Worm (Caenorhabditis elegans) whole organism, L4 larva: Measurements from ENCODE around the gene nprl-2.

Experiments
- F10B5.3 ChIP-seq: sonication (generic microtip); optimal IDR thresholded peaks from 2 replicates; lab custom pipeline; 2016; ENCODE audit warnings: mild to moderate bottlenecking, missing genetic modification characterization, missing compliant biosample characterization
- F44E2.7 ChIP-seq: fragments of 200-800 bp; sonication (Bioruptor generic); IDR thresholded peaks from 2 replicates; pipeline ENCODE4 v2.1.2; 2022; ENCODE audit warnings: missing genetic modification characterization, missing compliant biosample characterization
- R02D3.7 ChIP-seq: fragments of 150-350 bp; sonication (generic microtip); optimal IDR thresholded peaks from 3 replicates; lab custom pipeline; 2014; ENCODE audit warnings: missing biosample characterization, missing genetic modification characterization
- T20F7.1 ChIP-seq: fragments of 200-800 bp; sonication (Bioruptor generic); optimal IDR thresholded peaks from 2 replicates; lab custom pipeline; 2018; ENCODE audit warnings: mild to moderate bottlenecking, missing genetic modification characterization, missing compliant biosample characterization
- T26A8.4 ChIP-seq: fragments of 200-800 bp; sonication (Bioruptor generic); IDR thresholded peaks from 2 replicates; pipeline ENCODE4 v1.3.6; 2022; ENCODE audit warnings: missing genetic modification characterization, missing compliant biosample characterization
- Y48G9A.11 ChIP-seq: fragments of 200-800 bp; sonication (Bioruptor generic); IDR thresholded peaks from 2 replicates; pipeline ENCODE4 v1.3.6; 2022; ENCODE audit warnings: missing genetic modification reagents, missing genetic modification characterization, missing compliant biosample characterization
- ZK337.2 ChIP-seq: fragments of 200-800 bp; sonication (Bioruptor generic); IDR thresholded peaks from 2 replicates; pipeline ENCODE4 v1.3.6; 2022; ENCODE audit warnings: missing genetic modification reagents, missing genetic modification characterization, missing compliant biosample characterization
- ZK546.5 ChIP-seq, 2 experiments: sonication (generic microtip); optimal IDR thresholded peaks; 2 replicates each; lab custom pipeline; 2017; ENCODE audit warnings: missing biosample characterization in 2 of 2, missing genetic modification characterization in 2 of 2
- ceh-20 ChIP-seq: fragments of 200-800 bp; sonication (Bioruptor generic); IDR thresholded peaks from 2 replicates; pipeline ENCODE4 v1.3.6; 2022; ENCODE audit warnings: missing genetic modification reagents, missing genetic modification characterization, missing compliant biosample characterization
- ceh-44 ChIP-seq: fragments of 200-800 bp; sonication (Bioruptor generic); IDR thresholded peaks from 2 replicates; pipeline ENCODE4 v1.3.6; 2022; ENCODE audit warnings: missing genetic modification reagents, missing genetic modification characterization, missing compliant biosample characterization
- ceh-62 ChIP-seq: sonication (generic microtip); optimal IDR thresholded peaks from 2 replicates; lab custom pipeline; 2017; ENCODE audit warnings: missing biosample characterization, missing genetic modification characterization
- ceh-82 ChIP-seq: sonication (generic microtip); optimal IDR thresholded peaks from 2 replicates; lab custom pipeline; 2017; ENCODE audit warnings: missing biosample characterization, missing genetic modification characterization
- ces-1 ChIP-seq: fragments of 150-350 bp; sonication (generic microtip); optimal IDR thresholded peaks from 4 replicates; lab custom pipeline; 2014; ENCODE audit warnings: missing biosample characterization, missing genetic modification reagents, missing genetic modification characterization
- ctbp-1 ChIP-seq: fragments of 200-800 bp; sonication (Bioruptor generic); IDR thresholded peaks from 2 replicates; pipeline ENCODE4 v1.3.6; 2022; ENCODE audit warnings: missing genetic modification reagents, missing genetic modification characterization, missing compliant biosample characterization
- daf-12 ChIP-seq: fragments of 150-350 bp; optimal IDR thresholded peaks from 2 replicates; lab custom pipeline; 2014; ENCODE audit warnings: missing biosample characterization, missing genetic modification reagents, missing genetic modification characterization
- daf-16 ChIP-seq, 3 experiments: sonication (generic microtip); optimal IDR thresholded peaks; 2 replicates each; lab custom pipeline; 2016 to 2017; ENCODE audit warnings: missing genetic modification characterization in 3 of 3, missing genetic modification reagents in 3 of 3, mild to moderate bottlenecking in 2 of 3, missing compliant biosample characterization in 2 of 3, missing biosample characterization in 1 of 3, moderate library complexity in 1 of 3
- dmd-6 ChIP-seq: fragments of 200-800 bp; sonication (Bioruptor generic); IDR thresholded peaks from 2 replicates; pipeline ENCODE4 v1.3.6; 2022; ENCODE audit warnings: missing genetic modification reagents, missing genetic modification characterization, missing compliant biosample characterization
- dpl-1 ChIP-seq: fragments of 150-350 bp; optimal IDR thresholded peaks from 2 replicates; lab custom pipeline; 2014; ENCODE audit warnings: missing biosample characterization, missing genetic modification reagents, missing genetic modification characterization
- dve-1 ChIP-seq: sonication (generic microtip); optimal IDR thresholded peaks from 2 replicates; lab custom pipeline; 2017; ENCODE audit warnings: antibody characterized with exemption, mild to moderate bottlenecking, missing genetic modification characterization, missing compliant biosample characterization; ENCODE audit not compliant: insufficient read depth
- jun-1 ChIP-seq: fragments of 150-350 bp; optimal IDR thresholded peaks from 2 replicates; lab custom pipeline; 2014; ENCODE audit warnings: missing biosample characterization, missing genetic modification reagents, missing genetic modification characterization
- lin-29 ChIP-seq: fragments of 200-800 bp; sonication (Bioruptor generic); IDR thresholded peaks from 2 replicates; pipeline ENCODE4 v1.3.6; 2022; ENCODE audit warnings: missing genetic modification reagents, missing genetic modification characterization, missing compliant biosample characterization
- lin-38 ChIP-seq: fragments of 200-800 bp; sonication (Bioruptor generic); IDR thresholded peaks from 2 replicates; pipeline ENCODE4 v1.3.6; 2022; ENCODE audit warnings: missing genetic modification reagents, missing genetic modification characterization, missing compliant biosample characterization
- lsy-2 ChIP-seq, 2 experiments: fragments of 150-350 bp in 1 of 2; sonication (generic microtip) in 1 of 2; optimal IDR thresholded peaks; 2 replicates each; lab custom pipeline; 2014 to 2017; ENCODE audit warnings: missing biosample characterization in 2 of 2, missing genetic modification characterization in 2 of 2
- madf-5 ChIP-seq, 2 experiments: fragments of 200-800 bp; sonication (Bioruptor generic); IDR thresholded peaks; 2 replicates each; pipeline ENCODE4 v1.3.6; 2022; ENCODE audit warnings: missing compliant biosample characterization in 2 of 2, missing genetic modification characterization in 2 of 2
- mdl-1 ChIP-seq, 2 experiments: fragments of 150-350 bp in 1 of 2; sonication (generic microtip) in 1 of 2; optimal IDR thresholded peaks; 2 replicates each; lab custom pipeline; 2014 to 2017; ENCODE audit warnings: missing biosample characterization in 2 of 2, missing genetic modification characterization in 2 of 2
- mep-1 ChIP-seq: fragments of 150-350 bp; sonication (generic microtip); optimal IDR thresholded peaks from 3 replicates; lab custom pipeline; 2014; ENCODE audit warnings: missing biosample characterization, missing genetic modification characterization
- mes-2 ChIP-seq: sonication (generic microtip); optimal IDR thresholded peaks from 2 replicates; lab custom pipeline; 2016; ENCODE audit warnings: missing genotype, mild to moderate bottlenecking, missing genetic modification characterization, missing compliant biosample characterization; ENCODE audit not compliant: poor library complexity, severe bottlenecking
- nhr-102 ChIP-seq: sonication (generic microtip); optimal IDR thresholded peaks from 2 replicates; lab custom pipeline; 2016; ENCODE audit warnings: mild to moderate bottlenecking, missing genetic modification characterization, moderate library complexity, missing compliant biosample characterization
- nhr-11 ChIP-seq: fragments of 150-350 bp; optimal IDR thresholded peaks from 2 replicates; lab custom pipeline; 2014; ENCODE audit warnings: missing biosample characterization, missing genetic modification characterization
- nhr-25 ChIP-seq: sonication (generic microtip); optimal IDR thresholded peaks from 2 replicates; lab custom pipeline; 2017; ENCODE audit warnings: missing genetic modification characterization, mild to moderate bottlenecking, missing compliant biosample characterization, antibody characterized with exemption, moderate library complexity, borderline replicate concordance; ENCODE audit not compliant: insufficient read depth
- nhr-41 ChIP-seq: fragments of 200-800 bp; sonication (Bioruptor generic); IDR thresholded peaks from 2 replicates; pipeline ENCODE4 v1.3.6; 2022; ENCODE audit warnings: missing genetic modification reagents, missing genetic modification characterization, missing compliant biosample characterization
- nhr-76 ChIP-seq: fragments of 150-350 bp; optimal IDR thresholded peaks from 2 replicates; lab custom pipeline; 2014; ENCODE audit warnings: missing biosample characterization, missing genetic modification characterization
- nhr-77 ChIP-seq: fragments of 150-350 bp; optimal IDR thresholded peaks from 2 replicates; lab custom pipeline; 2014; ENCODE audit warnings: missing biosample characterization, missing genetic modification characterization
- pha-4 ChIP-seq, 2 experiments: fragments of 150-350 bp in 1 of 2; fragments of 200-800 bp in 1 of 2; sonication (Bioruptor generic) in 1 of 2; IDR thresholded peaks in 1 of 2; optimal IDR thresholded peaks in 1 of 2; 2 replicates each; pipeline versions ENCODE4 v1.3.6 to Lab custom; 2014 to 2022; ENCODE audit warnings: missing genetic modification characterization in 2 of 2, missing genetic modification reagents in 2 of 2, missing biosample characterization in 1 of 2, missing compliant biosample characterization in 1 of 2
- php-3 ChIP-seq: fragments of 200-800 bp; sonication (Bioruptor generic); IDR thresholded peaks from 2 replicates; pipeline ENCODE4 v1.3.6; 2022; ENCODE audit warnings: missing genetic modification reagents, missing genetic modification characterization, missing compliant biosample characterization
- rbr-2 ChIP-seq: sonication (generic microtip); optimal IDR thresholded peaks from 2 replicates; lab custom pipeline; 2016; ENCODE audit warnings: missing genotype, missing genetic modification characterization, missing compliant biosample characterization
- sdz-12 ChIP-seq: fragments of 200-800 bp; sonication (Bioruptor generic); optimal IDR thresholded peaks from 2 replicates; lab custom pipeline; 2018; ENCODE audit warnings: mild to moderate bottlenecking, missing genetic modification characterization, missing compliant biosample characterization
- set-16 ChIP-seq: fragments of 200-800 bp; sonication (Bioruptor generic); IDR thresholded peaks from 2 replicates; pipeline ENCODE4 v1.3.6; 2022; ENCODE audit warnings: missing genetic modification reagents, missing genetic modification characterization, missing compliant biosample characterization
- skn-1 ChIP-seq: fragments of 150-350 bp; optimal IDR thresholded peaks from 2 replicates; lab custom pipeline; 2014; ENCODE audit warnings: missing biosample characterization, missing genetic modification characterization
- tra-1 ChIP-seq: fragments of 200-800 bp; sonication (Bioruptor generic); IDR thresholded peaks from 2 replicates; pipeline ENCODE4 v1.3.6; 2022; ENCODE audit warnings: missing genetic modification reagents, missing genetic modification characterization, missing compliant biosample characterization
- unc-130 ChIP-seq: sonication (generic microtip); optimal IDR thresholded peaks from 2 replicates; lab custom pipeline; 2016; ENCODE audit warnings: missing genetic modification reagents, missing genetic modification characterization, missing compliant biosample characterization
- unc-62 ChIP-seq, 3 experiments: fragments of 150-350 bp in 1 of 3; sonication (generic microtip); optimal IDR thresholded peaks in 2 of 3; peaks in 1 of 3; 1 replicate in 1 of 3; 2 replicates in 2 of 3; lab custom pipeline; 2014 to 2017; ENCODE audit warnings: missing biosample characterization in 3 of 3, missing genetic modification characterization in 3 of 3, missing genetic modification reagents in 3 of 3, missing genotype in 1 of 3
- vab-7 ChIP-seq: fragments of 200-800 bp; sonication (Bioruptor generic); IDR thresholded peaks from 2 replicates; pipeline ENCODE4 v1.3.6; 2022; ENCODE audit warnings: missing genetic modification reagents, missing genetic modification characterization, missing compliant biosample characterization
- zfp-2 ChIP-seq: sonication (generic microtip); optimal IDR thresholded peaks from 2 replicates; lab custom pipeline; 2016; ENCODE audit warnings: mild to moderate bottlenecking, missing genetic modification characterization, missing compliant biosample characterization
- ztf-11 ChIP-seq: fragments of 150-350 bp; optimal IDR thresholded peaks from 2 replicates; lab custom pipeline; 2014; ENCODE audit warnings: missing biosample characterization, missing genetic modification characterization

nprl-2 gene

DNA sequence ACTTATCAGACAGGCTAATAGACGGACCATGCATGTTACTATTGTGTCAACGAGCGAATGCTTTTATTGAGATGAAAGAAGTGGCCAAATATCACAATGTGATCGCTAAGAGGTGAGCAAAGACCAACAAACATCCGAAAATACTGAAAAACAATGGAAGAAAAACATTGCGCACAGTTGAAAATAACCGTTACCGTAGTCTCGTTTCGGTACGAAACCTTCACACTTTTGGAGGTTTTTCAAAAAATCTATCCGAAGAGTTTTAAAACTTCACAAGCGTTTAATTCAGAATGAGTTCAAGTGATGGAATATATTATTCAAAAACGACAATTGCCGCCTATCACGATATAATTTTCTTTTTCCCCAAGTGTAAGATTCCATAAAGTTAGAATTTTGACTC is 47.8 kb upstream of the nprl-2 start (continued):
- TF ChIP-seq ceh-62 (no peak), jun-1 (tag; lab: Kevin White, UChicago) (no peak), nhr-77 (no peak), R02D3.7 (tag; lab: Kevin White, UChicago) (no peak), set-16 (no peak), zfp-2 (tag; lab: Kevin White, UChicago) (no peak), ceh-20 (no peak), unc-62 (GFP tag; optimal IDR thresholded peaks at IDR 0.05 in 1 of 2; lab: Kevin White, UChicago) (peak in 1 of 2 experiments; percentile 38), unc-62 (tag; optimal IDR thresholded peaks at IDR 0.05; lab: Kevin White, UChicago) (no peak), ceh-82 (no peak), ZK546.5 (tag; optimal IDR thresholded peaks at IDR 0.05; lab: Kevin White, UChicago) (no peak), ztf-11 (tag; lab: Kevin White, UChicago) (no peak), daf-12 (tag; lab: Kevin White, UChicago) (no peak), tra-1 (GFP tag; lab: Robert Waterston, UW) (no peak), F10B5.3 (tag; lab: Kevin White, UChicago) (no peak), nhr-76 (tag; lab: Kevin White, UChicago) (no peak), mep-1 (tag; lab: Kevin White, UChicago) (no peak)

DNA sequence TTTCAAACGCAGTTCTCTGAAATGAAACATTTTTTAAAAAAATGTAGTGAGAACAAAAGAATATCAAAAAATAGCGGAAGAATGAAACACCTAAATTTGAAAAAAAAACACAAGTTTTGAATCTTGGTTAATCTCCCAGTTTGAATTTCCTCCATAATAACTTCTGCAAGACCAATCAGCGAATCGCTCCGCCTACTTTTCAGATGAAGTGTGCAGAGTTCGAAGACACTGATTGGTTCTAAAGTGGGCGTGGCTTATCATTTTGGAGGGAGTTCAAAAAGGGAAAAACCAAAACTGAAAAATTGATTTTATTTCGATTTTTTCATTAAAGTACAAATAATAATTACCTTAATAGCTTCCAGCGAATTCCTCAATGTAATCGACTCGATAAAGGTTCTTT is 45.8 kb upstream of the nprl-2 start:
- TF ChIP-seq dpl-1 (GFP tag; lab: Kevin White, UChicago), result peak; percentile 18
- no peak for TF ChIP-seq dmd-6 (GFP tag; lab: Robert Waterston, UW)

DNA sequence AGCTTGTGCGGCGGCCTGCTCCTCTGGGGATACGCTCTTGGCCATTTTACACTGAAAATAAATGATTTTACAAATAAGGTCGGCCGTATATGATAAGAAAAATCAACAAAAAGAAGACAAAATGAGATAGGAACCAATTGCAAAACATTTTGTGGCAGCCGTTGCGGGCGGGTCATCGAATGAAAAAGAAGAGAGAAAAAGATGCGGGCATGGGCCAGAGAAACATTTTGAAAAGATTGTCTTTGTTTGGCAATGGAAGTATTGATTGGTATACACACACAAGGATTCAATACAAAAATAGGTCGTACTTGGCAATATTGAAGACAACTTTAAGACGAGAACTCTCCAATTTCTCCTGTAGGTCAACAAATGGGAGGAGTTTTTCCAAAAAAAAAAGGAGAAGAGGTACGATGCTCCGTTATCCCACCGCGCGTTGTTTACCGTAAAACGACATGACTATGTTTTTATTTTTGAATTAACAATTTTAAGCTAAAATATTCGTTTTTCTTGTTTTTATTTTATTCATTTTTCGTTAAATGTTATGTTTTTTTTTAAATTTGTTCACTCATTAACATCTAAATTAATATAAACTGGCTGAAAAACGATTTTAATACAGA is 43.9 kb upstream of the nprl-2 start, which contains the start of the genes plc-4 and R05G6.4:
TSS of gene plc-4 (minus strand) at position 51 of the 617 bp plus-strand sequence.
TSS of gene R05G6.4 (plus strand) at position 617 of the 617 bp plus-strand sequence.
- TF ChIP-seq ceh-82 (no peak), lsy-2 (tag; optimal IDR thresholded peaks at IDR 0.05; lab: Kevin White, UChicago) (peak in 1 of 2 experiments; percentile 54), sdz-12 (GFP tag; lab: Kevin White, UChicago) (no peak), ceh-62 (no peak), mes-2 (tag; lab: Kevin White, UChicago) (peak; percentile 5), ctbp-1 (GFP tag; lab: Robert Waterston, UW) (no peak), unc-130 (no peak), nhr-25 (tag; lab: Kevin White, UChicago) (no peak), mdl-1 (tag; optimal IDR thresholded peaks at IDR 0.05; lab: Kevin White, UChicago) (no peak), nhr-102 (tag; lab: Kevin White, UChicago) (no peak), vab-7 (GFP tag; lab: Robert Waterston, UW) (no peak), R02D3.7 (tag; lab: Kevin White, UChicago) (peak; percentile 66), skn-1 (tag; lab: Kevin White, UChicago) (no peak), ces-1 (GFP tag; lab: Kevin White, UChicago) (no peak), nhr-11 (tag; lab: Kevin White, UChicago) (no peak), T20F7.1 (peak; percentile 96), ZK337.2 (GFP tag; lab: Robert Waterston, UW) (no peak), dpl-1 (GFP tag; lab: Kevin White, UChicago) (peak; percentile 46), rbr-2 (peak; percentile 30), daf-16 (GFP tag; optimal IDR thresholded peaks at IDR 0.05; lab: Kevin White, UChicago) (no peak), daf-16 (tag; optimal IDR thresholded peaks at IDR 0.05; lab: Kevin White, UChicago) (peak; percentile 32), nhr-41 (GFP tag; lab: Robert Waterston, UW) (no peak), madf-5 (GFP tag; IDR thresholded peaks at IDR 0.05; lab: Robert Waterston, UW) (no peak), ceh-44 (GFP tag; lab: Robert Waterston, UW) (no peak), dve-1 (tag; lab: Kevin White, UChicago) (peak; percentile 41), Y48G9A.11 (GFP tag; lab: Robert Waterston, UW) (peak; percentile 91), jun-1 (tag; lab: Kevin White, UChicago) (no peak), lin-29 (GFP tag; lab: Robert Waterston, UW) (no peak), F44E2.7 (no peak), php-3 (GFP tag; lab: Robert Waterston, UW) (no peak), lin-38 (GFP tag; lab: Robert Waterston, UW) (0 out of 2 replicates have a peak, but pooled peaks have one; percentile 11), T26A8.4 (GFP tag; lab: Robert Waterston, UW) (no peak), pha-4 (GFP tag; IDR thresholded peaks at IDR 0.05; lab: Robert Waterston, UW) (no peak), pha-4 (tag; optimal IDR thresholded peaks at IDR 0.05; lab: Kevin White, UChicago) (peak; percentile 7)
